Fruit fly (Drosophila melanogaster) whole organism, embryonic: Measurements from ENCODE around the gene CG14450.
A peak's percentile ranks its signal among the peaks of the same experiment; 100 is the strongest.

Experiments
- Adf1 ChIP-seq: fragments of 200-800 bp; sonication (Bioruptor generic); IDR thresholded peaks from 2 replicates; pipeline ENCODE4 v1.3.6; 2022; ENCODE audit warnings: missing biosample characterization, missing genetic modification characterization
- Atf-2 ChIP-seq: fragments of 200-800 bp; sonication (Bioruptor generic); optimal IDR thresholded peaks from 2 replicates; lab custom pipeline; 2016; ENCODE audit warnings: missing biosample characterization, missing genetic modification characterization
- BtbVII ChIP-seq: fragments of 200-800 bp; sonication (Bioruptor generic); optimal IDR thresholded peaks from 3 replicates; lab custom pipeline; 2017; ENCODE audit warnings: missing biosample characterization, mild to moderate bottlenecking, missing genetic modification characterization
- CG10431 ChIP-seq: fragments of 200-800 bp; sonication (Bioruptor generic); optimal IDR thresholded peaks from 3 replicates; lab custom pipeline; 2018; ENCODE audit warnings: missing biosample characterization, mild to moderate bottlenecking, missing genetic modification characterization
- CG11247 ChIP-seq: fragments of 200-800 bp; sonication (Bioruptor generic); IDR thresholded peaks from 2 replicates; pipeline ENCODE4 v1.3.6; 2022; ENCODE audit warnings: missing biosample characterization, missing genetic modification characterization
- CG11504 ChIP-seq: fragments of 200-800 bp; sonication (Bioruptor generic); optimal IDR thresholded peaks from 3 replicates; lab custom pipeline; 2019; ENCODE audit warnings: missing biosample characterization, mild to moderate bottlenecking, missing genetic modification characterization, moderate library complexity
- CG11696 ChIP-seq: fragments of 200-800 bp; sonication (Bioruptor generic); IDR thresholded peaks from 2 replicates; pipeline ENCODE4 v1.3.6; 2022; ENCODE audit warnings: missing biosample characterization, missing genetic modification characterization
- CG12659 ChIP-seq: fragments of 200-800 bp; sonication (Bioruptor generic); optimal IDR thresholded peaks from 3 replicates; lab custom pipeline; 2017; ENCODE audit warnings: mild to moderate bottlenecking, missing biosample characterization, missing genetic modification reagents, missing genetic modification characterization
- CG12769 ChIP-seq: fragments of 200-800 bp; sonication (Bioruptor generic); optimal IDR thresholded peaks from 2 replicates; lab custom pipeline; 2019; ENCODE audit warnings: missing biosample characterization, mild to moderate bottlenecking, missing genetic modification characterization, moderate library complexity
- CG13624 ChIP-seq: fragments of 200-800 bp; sonication (Bioruptor generic); optimal IDR thresholded peaks from 2 replicates; lab custom pipeline; 2016; ENCODE audit warnings: missing biosample characterization, missing genetic modification characterization
- CG14860 ChIP-seq: fragments of 200-800 bp; sonication (Bioruptor generic); IDR thresholded peaks from 3 replicates; pipeline ENCODE4 v1.3.6; 2022; ENCODE audit warnings: missing biosample characterization, missing genetic modification characterization; ENCODE audit not compliant: partially characterized antibody
- CG2199 ChIP-seq: fragments of 200-800 bp; sonication (Bioruptor generic); IDR thresholded peaks from 3 replicates; pipeline ENCODE4 v1.3.6; 2022; ENCODE audit warnings: missing biosample characterization, missing genetic modification characterization
- CG2889 ChIP-seq: fragments of 200-800 bp; sonication (Bioruptor generic); IDR thresholded peaks from 3 replicates; pipeline ENCODE4 v1.3.6; 2022; ENCODE audit warnings: missing biosample characterization, missing genetic modification characterization
- CG3065 ChIP-seq: fragments of 200-800 bp; sonication (Bioruptor generic); optimal IDR thresholded peaks from 2 replicates; lab custom pipeline; 2016; ENCODE audit warnings: missing biosample characterization, missing genetic modification characterization
- CG3163 ChIP-seq: fragments of 200-800 bp; sonication (Bioruptor generic); optimal IDR thresholded peaks from 3 replicates; lab custom pipeline; 2016; ENCODE audit warnings: missing biosample characterization, missing genetic modification characterization
- CG3281 ChIP-seq: fragments of 200-800 bp; sonication (Bioruptor generic); optimal IDR thresholded peaks from 3 replicates; lab custom pipeline; 2017; ENCODE audit warnings: missing biosample characterization, mild to moderate bottlenecking, missing genetic modification characterization
- CG34376 ChIP-seq: fragments of 200-800 bp; sonication (Bioruptor generic); optimal IDR thresholded peaks from 2 replicates; lab custom pipeline; 2018; ENCODE audit warnings: missing biosample characterization, mild to moderate bottlenecking, missing genetic modification characterization
- CG7745 ChIP-seq: fragments of 200-800 bp; sonication (Bioruptor generic); optimal IDR thresholded peaks from 2 replicates; lab custom pipeline; 2018; ENCODE audit warnings: missing biosample characterization, mild to moderate bottlenecking, missing genetic modification characterization, moderate library complexity
- CG8290 ChIP-seq, 3 experiments: fragments of 200-800 bp; sonication (Bioruptor generic); optimal IDR thresholded peaks; 2 replicates each; lab custom pipeline; 2016 to 2019; ENCODE audit warnings: missing biosample characterization in 3 of 3, missing genetic modification characterization in 3 of 3, mild to moderate bottlenecking in 2 of 3, moderate library complexity in 1 of 3
- CG9727 ChIP-seq: fragments of 200-800 bp; sonication (Bioruptor generic); optimal IDR thresholded peaks from 3 replicates; lab custom pipeline; 2017; ENCODE audit warnings: missing biosample characterization, mild to moderate bottlenecking, missing genetic modification characterization
- CHES-1-like ChIP-seq: fragments of 200-800 bp; sonication (Bioruptor generic); optimal IDR thresholded peaks from 2 replicates; lab custom pipeline; 2016; ENCODE audit warnings: missing biosample characterization, missing genetic modification characterization
- Chrac-16 ChIP-seq: fragments of 200-800 bp; sonication (Bioruptor generic); optimal IDR thresholded peaks from 3 replicates; lab custom pipeline; 2016; ENCODE audit warnings: missing biosample characterization, missing genetic modification characterization
- D ChIP-seq, 2 experiments: fragments of 200-800 bp in 1 of 2; fragments of >200 bp in 1 of 2; sonication (Bioruptor generic) in 1 of 2; optimal IDR thresholded peaks; 2 replicates in 1 of 2; 3 replicates in 1 of 2; lab custom pipeline; 2017; ENCODE audit warnings: mild to moderate bottlenecking in 1 of 2, missing biosample characterization in 1 of 2, missing genetic modification characterization in 1 of 2, missing genetic modification reagents in 1 of 2
- Dek ChIP-seq: fragments of 200-800 bp; sonication (Bioruptor generic); optimal IDR thresholded peaks from 3 replicates; lab custom pipeline; 2019; ENCODE audit warnings: missing biosample characterization, mild to moderate bottlenecking, missing genetic modification characterization, moderate library complexity
- E2f2 ChIP-seq: fragments of 200-800 bp; sonication (Bioruptor generic); IDR thresholded peaks from 2 replicates; pipeline ENCODE4 v1.3.6; 2022; ENCODE audit warnings: missing biosample characterization, missing genetic modification characterization
- Ets65A ChIP-seq: fragments of 200-800 bp; sonication (Bioruptor generic); peaks from one replicate; lab custom pipeline; 2016; ENCODE audit warnings: missing biosample characterization, missing genetic modification characterization
- GATAe ChIP-seq: fragments of 200-800 bp; sonication (Bioruptor generic); conservative IDR thresholded peaks from 2 replicates; pipeline ENCODE4 v1.3.6; 2022; ENCODE audit warnings: missing biosample characterization, missing genetic modification characterization
- H15 ChIP-seq: fragments of 200-800 bp; sonication (Bioruptor generic); IDR thresholded peaks from 3 replicates; pipeline ENCODE4 v1.3.6; 2022; ENCODE audit warnings: missing biosample characterization, missing genetic modification characterization
- H2.0 ChIP-seq: fragments of 200-800 bp; sonication (Bioruptor generic); IDR thresholded peaks from 2 replicates; pipeline ENCODE4 v1.3.6; 2022; ENCODE audit warnings: missing biosample characterization, missing genetic modification characterization
- Hand ChIP-seq: fragments of 200-800 bp; sonication (Bioruptor generic); optimal IDR thresholded peaks from 2 replicates; lab custom pipeline; 2017; ENCODE audit warnings: mild to moderate bottlenecking, missing biosample characterization, missing genetic modification reagents, missing genetic modification characterization
- Hey ChIP-seq: fragments of 200-800 bp; sonication (Bioruptor generic); optimal IDR thresholded peaks from 3 replicates; lab custom pipeline; 2018; ENCODE audit warnings: missing biosample characterization, mild to moderate bottlenecking, missing genetic modification characterization
- HmgZ ChIP-seq: fragments of 200-800 bp; sonication (Bioruptor generic); optimal IDR thresholded peaks from 2 replicates; lab custom pipeline; 2018; ENCODE audit warnings: missing biosample characterization, mild to moderate bottlenecking, missing genetic modification characterization
- Hr78 ChIP-seq, 2 experiments: fragments of 200-800 bp in 1 of 2; fragments of >200 bp in 1 of 2; sonication (Bioruptor generic) in 1 of 2; optimal IDR thresholded peaks; 2 replicates each; lab custom pipeline; 2017 to 2019; ENCODE audit warnings: missing biosample characterization in 2 of 2, missing genetic modification characterization in 2 of 2, mild to moderate bottlenecking in 1 of 2, moderate library complexity in 1 of 2
- Jarid2 ChIP-seq: fragments of 200-800 bp; sonication (Bioruptor generic); optimal IDR thresholded peaks from 3 replicates; lab custom pipeline; 2017; ENCODE audit warnings: mild to moderate bottlenecking, missing biosample characterization, missing genetic modification reagents, missing genetic modification characterization
- NK7.1 ChIP-seq: fragments of 200-800 bp; sonication (Bioruptor generic); optimal IDR thresholded peaks from 3 replicates; lab custom pipeline; 2016; ENCODE audit warnings: missing biosample characterization, missing genetic modification characterization
- PHDP ChIP-seq: fragments of 200-800 bp; sonication (Bioruptor generic); optimal IDR thresholded peaks from 3 replicates; lab custom pipeline; 2018; ENCODE audit warnings: missing biosample characterization, mild to moderate bottlenecking, missing genetic modification characterization, moderate library complexity
- Sox102F ChIP-seq: fragments of 200-800 bp; sonication (Bioruptor generic); optimal IDR thresholded peaks from 2 replicates; lab custom pipeline; 2018; ENCODE audit warnings: missing biosample characterization, mild to moderate bottlenecking, missing genetic modification characterization, moderate library complexity
- abd-A ChIP-seq: fragments of 200-800 bp; sonication (Bioruptor generic); optimal IDR thresholded peaks from 3 replicates; lab custom pipeline; 2019; ENCODE audit warnings: missing biosample characterization, mild to moderate bottlenecking, missing genetic modification characterization, moderate library complexity
- az2 ChIP-seq: fragments of 200-800 bp; sonication (Bioruptor generic); optimal IDR thresholded peaks from 3 replicates; lab custom pipeline; 2016; ENCODE audit warnings: missing biosample characterization, missing genetic modification characterization
- ci ChIP-seq: fragments of 200-800 bp; sonication (Bioruptor generic); IDR thresholded peaks from 3 replicates; pipeline ENCODE4 v1.3.6; 2022; ENCODE audit warnings: missing biosample characterization, missing genetic modification characterization
- exex ChIP-seq: fragments of 200-800 bp; sonication (Bioruptor generic); optimal IDR thresholded peaks from 4 replicates; lab custom pipeline; 2018; ENCODE audit warnings: missing biosample characterization, mild to moderate bottlenecking, missing genetic modification characterization, moderate library complexity
- ftz-f1 ChIP-seq: fragments of 200-800 bp; sonication (Bioruptor generic); optimal IDR thresholded peaks from 2 replicates; lab custom pipeline; 2016; ENCODE audit warnings: missing biosample characterization, missing genetic modification characterization
- ham ChIP-seq: fragments of 200-800 bp; sonication (Bioruptor generic); IDR thresholded peaks from 2 replicates; pipeline ENCODE4 v1.3.6; 2022; ENCODE audit warnings: missing biosample characterization, missing genetic modification characterization
- jing ChIP-seq: fragments of 200-800 bp; sonication (Bioruptor generic); optimal IDR thresholded peaks from 2 replicates; lab custom pipeline; 2018; ENCODE audit warnings: missing biosample characterization, mild to moderate bottlenecking, missing genetic modification characterization
- nmo ChIP-seq: fragments of 200-800 bp; sonication (Bioruptor generic); optimal IDR thresholded peaks from 2 replicates; lab custom pipeline; 2018; ENCODE audit warnings: missing biosample characterization, mild to moderate bottlenecking, missing genetic modification characterization, moderate library complexity
- row ChIP-seq: fragments of 200-800 bp; sonication (Bioruptor generic); IDR thresholded peaks from 3 replicates; pipeline ENCODE4 v1.3.6; 2022; ENCODE audit warnings: missing biosample characterization, missing genetic modification characterization
- unpg ChIP-seq: fragments of 200-800 bp; sonication (Bioruptor generic); optimal IDR thresholded peaks from 3 replicates; lab custom pipeline; 2018; ENCODE audit warnings: missing biosample characterization, mild to moderate bottlenecking, missing genetic modification characterization, moderate library complexity
- vnd ChIP-seq: fragments of 200-800 bp; sonication (Bioruptor generic); IDR thresholded peaks from 3 replicates; pipeline ENCODE4 v1.3.6; 2022; ENCODE audit warnings: missing biosample characterization, missing genetic modification characterization; ENCODE audit not compliant: partially characterized antibody

CG14450 gene

DNA sequence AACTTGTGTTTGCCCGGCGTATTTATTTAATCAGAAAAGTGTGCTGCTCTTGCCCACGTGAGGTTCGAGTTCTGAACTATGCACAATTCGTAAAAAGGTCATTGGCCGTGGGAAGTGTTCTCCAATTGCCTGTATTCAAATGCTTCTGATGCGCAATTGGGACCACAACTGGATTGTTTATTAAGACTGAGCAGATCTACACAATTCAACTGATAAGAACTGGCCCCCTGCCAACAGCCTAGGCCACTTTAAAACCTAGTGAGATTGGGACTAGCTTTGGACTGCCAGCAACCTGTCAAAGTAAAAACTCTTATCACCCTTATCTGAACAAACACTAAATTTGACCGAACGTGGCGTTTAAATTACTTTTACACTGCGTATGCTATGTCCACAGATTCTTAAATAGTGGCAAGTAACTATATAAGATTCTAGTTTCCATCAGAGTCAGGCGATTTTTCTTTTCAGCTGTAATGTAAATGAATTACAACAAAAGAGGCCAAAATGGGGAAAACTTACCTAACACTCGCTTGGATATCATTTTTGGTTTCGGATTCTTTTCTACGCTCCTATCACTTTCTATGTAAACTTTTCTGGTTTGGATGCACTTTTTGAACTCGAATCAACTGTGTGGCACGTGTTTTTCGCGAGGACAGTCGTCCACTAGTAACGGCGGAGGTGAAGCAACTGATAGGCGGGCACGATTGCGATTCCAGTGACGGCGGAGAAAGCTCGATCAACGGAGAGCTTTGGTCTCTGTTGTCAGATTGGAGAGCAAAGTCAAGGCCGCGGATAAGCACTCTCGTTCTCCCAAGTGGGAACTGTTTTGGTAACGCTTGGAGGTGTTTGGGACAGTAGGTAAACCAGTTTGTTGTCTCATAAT, 10.4 kb upstream of the CG14450 start, which contains the start of gene CG11241 (continued):
- TF ChIP-seq CG3281 (GFP tag; lab: Kevin White, UChicago) (no peak), CG12769 (tag; lab: Kevin White, UChicago) (peak; percentile 45), ftz-f1 (GFP tag; lab: Kevin White, UChicago) (peak; percentile 84), Adf1 (GFP tag; lab: Robert Waterston, UW) (no peak), CG2199 (GFP tag; lab: Robert Waterston, UW) (0 out of 3 replicates have a peak, but pooled peaks have one; percentile 41), CG14860 (GFP tag; lab: Robert Waterston, UW) (no peak), row (GFP tag; lab: Robert Waterston, UW) (no peak), H2.0 (GFP tag; lab: Robert Waterston, UW) (no peak), CG13624 (GFP tag; lab: Kevin White, UChicago) (no peak), CG34376 (GFP tag; lab: Kevin White, UChicago) (peak; percentile 24), Ets65A (GFP tag; lab: Kevin White, UChicago) (no peak), HmgZ (peak; percentile 15), CG11696 (no peak), PHDP (tag; lab: Kevin White, UChicago) (no peak), ci (GFP tag; lab: Robert Waterston, UW) (no peak), Sox102F (no peak), E2f2 (GFP tag; lab: Robert Waterston, UW) (no peak), Atf-2 (GFP tag; lab: Kevin White, UChicago) (no peak), CG9727 (GFP tag; lab: Kevin White, UChicago) (no peak), az2 (no peak), NK7.1 (no peak), H15 (no peak), D (optimal IDR thresholded peaks at IDR 0.05; lab: Kevin White, UChicago) (no peak), D (GFP tag; optimal IDR thresholded peaks at IDR 0.05; lab: Kevin White, UChicago) (no peak), abd-A (tag; lab: Kevin White, UChicago) (no peak), CG2889 (no peak), GATAe (GFP tag; lab: Robert Waterston, UW) (no peak; the same call in 1 of the 2 replicates), CG8290 (GFP tag; optimal IDR thresholded peaks at IDR 0.05; lab: Kevin White, UChicago) (no peak), CG8290 (tag; optimal IDR thresholded peaks at IDR 0.05; lab: Kevin White, UChicago) (peak in 1 of 2 experiments; percentile 1), CG7745 (tag; lab: Kevin White, UChicago) (no peak), exex (tag; lab: Kevin White, UChicago) (peak; percentile 22), BtbVII (no peak), Hr78 (GFP tag; optimal IDR thresholded peaks at IDR 0.05; lab: Kevin White, UChicago) (peak in 1 of 2 experiments; percentile 18), Jarid2 (GFP tag; lab: Kevin White, UChicago) (peak; percentile 40), CG10431 (GFP tag; lab: Kevin White, UChicago) (no peak), CHES-1-like (no peak), CG3163 (no peak), Hey (peak; percentile 72), CG3065 (no peak), Hand (GFP tag; lab: Kevin White, UChicago) (no peak), unpg (GFP tag; lab: Kevin White, UChicago) (no peak), CG11247 (no peak), nmo (no peak), jing (GFP tag; lab: Kevin White, UChicago) (no peak), CG12659 (no peak), Chrac-16 (GFP tag; lab: Kevin White, UChicago) (no peak), vnd (no peak), Dek (tag; lab: Kevin White, UChicago) (no peak), ham (GFP tag; lab: Robert Waterston, UW) (no peak), CG11504 (no peak)
